Worm (Caenorhabditis elegans): ENCODE data around the gene tag-290.

DNA sequence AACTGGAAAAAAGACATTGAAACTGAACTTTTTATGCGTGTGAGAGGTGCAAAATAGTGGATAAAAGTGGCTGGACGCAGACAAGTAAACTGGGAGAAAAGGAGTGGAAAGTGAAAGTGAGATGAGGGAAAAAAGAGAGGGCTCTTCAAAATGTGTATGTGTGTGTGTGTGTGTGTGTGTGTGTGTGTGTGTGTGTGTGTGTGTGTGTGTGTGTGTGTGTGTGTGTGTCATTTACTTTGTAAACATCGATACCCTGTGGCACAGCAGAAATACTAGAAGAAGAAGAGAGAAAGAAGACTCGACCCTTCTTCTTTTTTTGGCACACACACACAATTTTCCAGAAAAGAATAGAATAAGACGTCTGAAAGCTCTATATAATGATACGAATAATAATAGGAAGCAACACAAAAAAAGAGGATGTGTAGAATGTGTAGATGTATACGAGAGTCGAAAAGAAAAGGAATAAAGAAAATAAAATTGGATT lies 25.6 kb downstream of the tag-290 start:
- no peak for TF ChIP-seq him-1 (tag; optimal IDR thresholded peaks at IDR 0.05)
- TF ChIP-seq dao-5 (tag; optimal IDR thresholded peaks at IDR 0.05), result no peak

Measured in whole organism, L4/young adult.